Fruit fly (Drosophila melanogaster) whole organism, embryonic: ENCODE results near the gene CG18281.

Experiments used
- Bteb2 ChIP-seq: fragments of 200-800 bp; sonication (Bioruptor generic); optimal IDR thresholded peaks from 2 replicates; lab custom pipeline; 2016; ENCODE audit warnings: missing biosample characterization, missing genetic modification characterization
- CG10147 ChIP-seq: fragments of 200-800 bp; sonication (Bioruptor generic); optimal IDR thresholded peaks from 2 replicates; lab custom pipeline; 2019; ENCODE audit warnings: missing biosample characterization, mild to moderate bottlenecking, missing genetic modification characterization, moderate library complexity
- CG1024 ChIP-seq: fragments of 200-800 bp; sonication (Bioruptor generic); IDR thresholded peaks from 2 replicates; pipeline ENCODE4 v1.3.6; 2022; ENCODE audit warnings: missing biosample characterization, missing genetic modification characterization
- CG11247 ChIP-seq: fragments of 200-800 bp; sonication (Bioruptor generic); IDR thresholded peaks from 2 replicates; pipeline ENCODE4 v1.3.6; 2022; ENCODE audit warnings: missing biosample characterization, missing genetic modification characterization
- CG11695 ChIP-seq: fragments of 200-800 bp; sonication (Bioruptor generic); IDR thresholded peaks from 3 replicates; pipeline ENCODE4 v1.3.6; 2022; ENCODE audit warnings: missing biosample characterization, missing genetic modification characterization
- CG12769 ChIP-seq: fragments of 200-800 bp; sonication (Bioruptor generic); optimal IDR thresholded peaks from 2 replicates; lab custom pipeline; 2019; ENCODE audit warnings: missing biosample characterization, mild to moderate bottlenecking, missing genetic modification characterization, moderate library complexity
- CG14860 ChIP-seq: fragments of 200-800 bp; sonication (Bioruptor generic); IDR thresholded peaks from 3 replicates; pipeline ENCODE4 v1.3.6; 2022; ENCODE audit warnings: missing biosample characterization, missing genetic modification characterization; ENCODE audit not compliant: partially characterized antibody
- CG15269 ChIP-seq: fragments of 200-800 bp; sonication (Bioruptor generic); optimal IDR thresholded peaks from 2 replicates; lab custom pipeline; 2018; ENCODE audit warnings: missing biosample characterization, mild to moderate bottlenecking, missing genetic modification characterization, moderate library complexity
- CG17359 ChIP-seq: fragments of 200-800 bp; sonication (Bioruptor generic); optimal IDR thresholded peaks from 3 replicates; lab custom pipeline; 2018; ENCODE audit warnings: missing biosample characterization, mild to moderate bottlenecking, missing genetic modification characterization, moderate library complexity
- CG1832 ChIP-seq: fragments of 200-800 bp; sonication (Bioruptor generic); optimal IDR thresholded peaks from 2 replicates; lab custom pipeline; 2017; ENCODE audit warnings: missing biosample characterization, mild to moderate bottlenecking, missing genetic modification characterization, inconsistent platforms
- CG18619 ChIP-seq: fragments of 200-800 bp; sonication (Bioruptor generic); optimal IDR thresholded peaks from 3 replicates; lab custom pipeline; 2017; ENCODE audit warnings: missing biosample characterization, mild to moderate bottlenecking, missing genetic modification characterization
- CG31365 ChIP-seq: fragments of 200-800 bp; sonication (Bioruptor generic); optimal IDR thresholded peaks from 2 replicates; lab custom pipeline; 2018; ENCODE audit warnings: missing biosample characterization, mild to moderate bottlenecking, missing genetic modification characterization
- CG7372 ChIP-seq: fragments of 200-800 bp; sonication (Bioruptor generic); IDR thresholded peaks from 2 replicates; pipeline ENCODE4 v1.3.6; 2022; ENCODE audit warnings: missing biosample characterization, missing genetic modification characterization
- CG9609 ChIP-seq: fragments of 200-800 bp; sonication (Bioruptor generic); optimal IDR thresholded peaks from 3 replicates; lab custom pipeline; 2016; ENCODE audit warnings: missing biosample characterization, missing genetic modification characterization
- CG9932 ChIP-seq: fragments of 200-800 bp; sonication (Bioruptor generic); IDR thresholded peaks from 2 replicates; pipeline ENCODE4 v1.3.6; 2022; ENCODE audit warnings: missing biosample characterization, missing genetic modification characterization
- Dbx ChIP-seq: fragments of 200-800 bp; sonication (Bioruptor generic); IDR thresholded peaks from 3 replicates; pipeline ENCODE4 v1.3.6; 2022; ENCODE audit warnings: missing biosample characterization, missing genetic modification characterization
- Dek ChIP-seq: fragments of 200-800 bp; sonication (Bioruptor generic); optimal IDR thresholded peaks from 3 replicates; lab custom pipeline; 2019; ENCODE audit warnings: missing biosample characterization, mild to moderate bottlenecking, missing genetic modification characterization, moderate library complexity
- Dip2 ChIP-seq: fragments of 200-800 bp; sonication (Bioruptor generic); IDR thresholded peaks from 2 replicates; pipeline ENCODE4 v1.3.6; 2022; ENCODE audit warnings: missing biosample characterization, missing genetic modification characterization
- Fer3 ChIP-seq: fragments of 200-800 bp; sonication (Bioruptor generic); optimal IDR thresholded peaks from 2 replicates; lab custom pipeline; 2018; ENCODE audit warnings: missing biosample characterization, mild to moderate bottlenecking, missing genetic modification characterization, moderate library complexity
- Gsc ChIP-seq: fragments of 200-800 bp; sonication (Bioruptor generic); IDR thresholded peaks from 2 replicates; pipeline ENCODE4 v1.3.6; 2022; ENCODE audit warnings: missing biosample characterization, missing genetic modification characterization
- Poxn ChIP-seq: fragments of 200-800 bp; sonication (Bioruptor generic); IDR thresholded peaks from 2 replicates; pipeline ENCODE4 v1.3.6; 2022; ENCODE audit warnings: missing biosample characterization, missing genetic modification characterization
- Taf1 ChIP-seq: fragments of 200-800 bp; sonication (Bioruptor generic); IDR thresholded peaks from 2 replicates; pipeline ENCODE4 v1.3.6; 2022; ENCODE audit warnings: missing biosample characterization, missing genetic modification characterization
- Usf ChIP-seq: fragments of 200-800 bp; sonication (Bioruptor generic); optimal IDR thresholded peaks from 2 replicates; lab custom pipeline; 2017; ENCODE audit warnings: missing genotype, missing biosample characterization, missing genetic modification characterization
- al ChIP-seq: fragments of 200-800 bp; sonication (Bioruptor generic); IDR thresholded peaks from 2 replicates; pipeline ENCODE4 v1.3.6; 2022; ENCODE audit warnings: missing biosample characterization, missing genetic modification characterization
- ara ChIP-seq: fragments of 200-800 bp; sonication (Bioruptor generic); IDR thresholded peaks from 2 replicates; pipeline ENCODE4 v1.3.6; 2022; ENCODE audit warnings: missing biosample characterization, missing genetic modification characterization
- bigmax ChIP-seq: fragments of 200-800 bp; sonication (Bioruptor generic); optimal IDR thresholded peaks from 2 replicates; lab custom pipeline; 2018; ENCODE audit warnings: missing biosample characterization, mild to moderate bottlenecking, missing genetic modification characterization
- bsh ChIP-seq, 2 experiments: fragments of 200-800 bp; sonication (Bioruptor generic); optimal IDR thresholded peaks; 2 replicates each; lab custom pipeline; 2017 to 2018; ENCODE audit warnings: mild to moderate bottlenecking in 2 of 2, missing biosample characterization in 2 of 2, missing genetic modification characterization in 2 of 2, moderate library complexity in 1 of 2
- cato ChIP-seq: fragments of 200-800 bp; sonication (Bioruptor generic); optimal IDR thresholded peaks from 2 replicates; lab custom pipeline; 2016; ENCODE audit warnings: missing biosample characterization, missing genetic modification characterization, borderline replicate concordance
- crc ChIP-seq: fragments of 200-800 bp; sonication (Bioruptor generic); optimal IDR thresholded peaks from 2 replicates; lab custom pipeline; 2016; ENCODE audit warnings: missing biosample characterization, missing genetic modification characterization
- da ChIP-seq: fragments of 200-800 bp; sonication (Bioruptor generic); optimal IDR thresholded peaks from 2 replicates; lab custom pipeline; 2016; ENCODE audit warnings: missing biosample characterization, missing genetic modification characterization
- dm ChIP-seq: fragments of 200-800 bp; sonication (Bioruptor generic); optimal IDR thresholded peaks from 3 replicates; lab custom pipeline; 2016; ENCODE audit warnings: missing biosample characterization, missing genetic modification characterization
- dpn ChIP-seq, 2 experiments: fragments of 200-800 bp; sonication (Bioruptor generic); optimal IDR thresholded peaks; 3 replicates each; lab custom pipeline; 2016; ENCODE audit warnings: missing biosample characterization in 2 of 2, missing genetic modification characterization in 2 of 2
- fd102C ChIP-seq: fragments of 200-800 bp; sonication (Bioruptor generic); optimal IDR thresholded peaks from 2 replicates; lab custom pipeline; 2018; ENCODE audit warnings: missing biosample characterization, mild to moderate bottlenecking, missing genetic modification characterization, moderate library complexity
- fd64A ChIP-seq: fragments of 200-800 bp; sonication (Bioruptor generic); optimal IDR thresholded peaks from 3 replicates; lab custom pipeline; 2018; ENCODE audit warnings: missing biosample characterization, mild to moderate bottlenecking, missing genetic modification characterization
- fu2 ChIP-seq: fragments of 200-800 bp; sonication (Bioruptor generic); optimal IDR thresholded peaks from 2 replicates; lab custom pipeline; 2016; ENCODE audit warnings: missing biosample characterization, missing genetic modification characterization
- gcm ChIP-seq: fragments of 200-800 bp; sonication (Bioruptor generic); optimal IDR thresholded peaks from 2 replicates; lab custom pipeline; 2019; ENCODE audit warnings: missing biosample characterization, mild to moderate bottlenecking, missing genetic modification characterization, moderate library complexity
- gcm2 ChIP-seq: fragments of 200-800 bp; sonication (Bioruptor generic); optimal IDR thresholded peaks from 2 replicates; lab custom pipeline; 2016; ENCODE audit warnings: missing biosample characterization, missing genetic modification characterization
- gsb ChIP-seq: fragments of 200-800 bp; sonication (Bioruptor generic); IDR thresholded peaks from 2 replicates; pipeline ENCODE4 v1.3.6; 2022; ENCODE audit warnings: missing biosample characterization, missing genetic modification characterization
- kni ChIP-seq: fragments of 200-800 bp; sonication (Bioruptor generic); optimal IDR thresholded peaks from 3 replicates; lab custom pipeline; 2017; ENCODE audit warnings: mild to moderate bottlenecking, missing biosample characterization, missing genetic modification reagents, missing genetic modification characterization
- oc ChIP-seq: fragments of 200-800 bp; sonication (Bioruptor generic); optimal IDR thresholded peaks from 2 replicates; lab custom pipeline; 2018; ENCODE audit warnings: missing biosample characterization, mild to moderate bottlenecking, missing genetic modification characterization, moderate library complexity
- peb ChIP-seq: fragments of 200-800 bp; sonication (Bioruptor generic); IDR thresholded peaks from 2 replicates; pipeline ENCODE4 v1.3.6; 2022; ENCODE audit warnings: missing biosample characterization, missing genetic modification characterization
- pnt ChIP-seq: fragments of 200-800 bp; sonication (Bioruptor generic); optimal IDR thresholded peaks from 3 replicates; lab custom pipeline; 2016; ENCODE audit warnings: missing biosample characterization, missing genetic modification characterization
- pros ChIP-seq: fragments of 200-800 bp; sonication (Bioruptor generic); optimal IDR thresholded peaks from 3 replicates; lab custom pipeline; 2019; ENCODE audit warnings: missing biosample characterization, mild to moderate bottlenecking, missing genetic modification characterization, moderate library complexity
- repo ChIP-seq: fragments of 200-800 bp; sonication (Bioruptor generic); optimal IDR thresholded peaks from 2 replicates; lab custom pipeline; 2016; ENCODE audit warnings: missing biosample characterization, missing genetic modification characterization
- slbo ChIP-seq: fragments of 200-800 bp; sonication (Bioruptor generic); IDR thresholded peaks from 2 replicates; pipeline ENCODE4 v1.3.6; 2022; ENCODE audit warnings: missing biosample characterization, missing genetic modification characterization
- tin ChIP-seq: fragments of 200-800 bp; sonication (Bioruptor generic); optimal IDR thresholded peaks from 3 replicates; lab custom pipeline; 2016; ENCODE audit warnings: missing biosample characterization, missing genetic modification characterization
- toy ChIP-seq: fragments of 200-800 bp; sonication (Bioruptor generic); IDR thresholded peaks from 2 replicates; pipeline ENCODE4 v1.3.6; 2022; ENCODE audit warnings: missing biosample characterization, missing genetic modification characterization
- tup ChIP-seq: fragments of 200-800 bp; sonication (Bioruptor generic); optimal IDR thresholded peaks from 2 replicates; lab custom pipeline; 2016; ENCODE audit warnings: missing biosample characterization, mild to moderate bottlenecking, missing genetic modification characterization, moderate library complexity
- unpg ChIP-seq: fragments of 200-800 bp; sonication (Bioruptor generic); optimal IDR thresholded peaks from 3 replicates; lab custom pipeline; 2018; ENCODE audit warnings: missing biosample characterization, mild to moderate bottlenecking, missing genetic modification characterization, moderate library complexity
- wek ChIP-seq: fragments of 200-800 bp; sonication (Bioruptor generic); optimal IDR thresholded peaks from 3 replicates; lab custom pipeline; 2018; ENCODE audit warnings: missing biosample characterization, mild to moderate bottlenecking, missing genetic modification characterization, moderate library complexity
- zf30C ChIP-seq: fragments of 200-800 bp; sonication (Bioruptor generic); optimal IDR thresholded peaks from 3 replicates; lab custom pipeline; 2018; ENCODE audit warnings: missing biosample characterization, mild to moderate bottlenecking, missing genetic modification characterization
- zfh1 ChIP-seq: fragments of 200-800 bp; sonication (Bioruptor generic); IDR thresholded peaks from 3 replicates; pipeline ENCODE4 v1.3.6; 2022; ENCODE audit warnings: missing biosample characterization, missing genetic modification characterization

Gene CG18281

dm6 chr3L:20474789-20475208 lies 24.8 kb upstream of the CG18281 start (continued):
- TF ChIP-seq unpg (peak; percentile 86), CG9609 (GFP tag; lab: Kevin White, UChicago) (peak; percentile 84), fd102C (GFP tag; lab: Kevin White, UChicago) (no peak), toy (GFP tag; lab: Robert Waterston, UW) (no peak), Usf (GFP tag; lab: Kevin White, UChicago) (peak; percentile 47), al (GFP tag; lab: Robert Waterston, UW) (no peak), Poxn (GFP tag; lab: Robert Waterston, UW) (no peak), CG14860 (no peak), gcm2 (GFP tag; lab: Kevin White, UChicago) (peak; percentile 47), oc (peak; percentile 75), peb (GFP tag; lab: Robert Waterston, UW) (no peak), Dek (tag; lab: Kevin White, UChicago) (peak; percentile 87), CG12769 (peak; percentile 90), da (GFP tag; lab: Kevin White, UChicago) (peak; percentile 71), dm (GFP tag; lab: Kevin White, UChicago) (peak; percentile 73), CG11695 (GFP tag; lab: Robert Waterston, UW) (no peak), fu2 (peak; percentile 88), gsb (GFP tag; lab: Robert Waterston, UW) (no peak), bigmax (no peak), wek (GFP tag; lab: Kevin White, UChicago) (peak; percentile 69), CG17359 (tag; lab: Kevin White, UChicago) (peak; percentile 85), Fer3 (tag; lab: Kevin White, UChicago) (peak; percentile 91), ara (GFP tag; lab: Robert Waterston, UW) (no peak), zf30C (GFP tag; lab: Kevin White, UChicago) (no peak), slbo (no peak), CG9932 (no peak), Taf1 (GFP tag; lab: Robert Waterston, UW) (no peak), tin (peak; percentile 95), CG18619 (GFP tag; lab: Kevin White, UChicago) (peak; percentile 83), CG15269 (peak; percentile 89), bsh (GFP tag; optimal IDR thresholded peaks at IDR 0.05; lab: Kevin White, UChicago) (peak in 1 of 2 experiments; percentile 79), Bteb2 (GFP tag; lab: Kevin White, UChicago) (peak; percentile 84), tup (GFP tag; lab: Kevin White, UChicago) (peak; percentile 87), Gsc (GFP tag; lab: Robert Waterston, UW) (no peak), repo (GFP tag; lab: Kevin White, UChicago) (peak; percentile 81), CG1024 (GFP tag; lab: Robert Waterston, UW) (no peak), fd64A (peak; percentile 41), gcm (GFP tag; lab: Kevin White, UChicago) (peak; percentile 14), crc (GFP tag; lab: Kevin White, UChicago) (peak; percentile 76), CG10147 (GFP tag; lab: Kevin White, UChicago) (peak; percentile 77), CG11247 (GFP tag; lab: Robert Waterston, UW) (no peak), CG1832 (GFP tag; lab: Kevin White, UChicago) (no peak), kni (peak; percentile 65), CG31365 (peak; percentile 69), pnt (GFP tag; lab: Kevin White, UChicago) (peak; percentile 79), cato (peak; percentile 71), zfh1 (GFP tag; lab: Robert Waterston, UW) (no peak), pros (GFP tag; lab: Kevin White, UChicago) (no peak), Dbx (no peak), Dip2 (GFP tag; lab: Robert Waterston, UW) (no peak), CG7372 (no peak), dpn (GFP tag; optimal IDR thresholded peaks at IDR 0.05; lab: Kevin White, UChicago) (peak; percentile 89 to 94)
